Worm (Caenorhabditis elegans) whole organism, mixed stage, embryonic: ENCODE measurements around the gene T19H12.3.
A peak's percentile ranks its signal among the peaks of the same experiment; 100 is the strongest.

Source experiments
- bed-3 ChIP-seq: fragments of 200-800 bp; sonication (Bioruptor generic); optimal IDR thresholded peaks from 3 replicates; lab custom pipeline; 2018; ENCODE audit warnings: mild to moderate bottlenecking, missing genetic modification characterization, moderate library complexity, missing compliant biosample characterization
- blmp-1 ChIP-seq: fragments of 150-350 bp; optimal IDR thresholded peaks from 2 replicates; lab custom pipeline; 2014; ENCODE audit warnings: missing biosample characterization, missing genetic modification characterization
- ceh-39 ChIP-seq: fragments of 150-350 bp; optimal IDR thresholded peaks from 2 replicates; lab custom pipeline; 2014; ENCODE audit warnings: missing biosample characterization, missing genetic modification characterization
- ceh-43 ChIP-seq: fragments of 200-800 bp; sonication (Bioruptor generic); optimal IDR thresholded peaks from 2 replicates; lab custom pipeline; 2018; ENCODE audit warnings: mild to moderate bottlenecking, missing genetic modification characterization, moderate library complexity, missing compliant biosample characterization
- ceh-83 ChIP-seq: fragments of 200-800 bp; sonication (Bioruptor generic); optimal IDR thresholded peaks from 2 replicates; lab custom pipeline; 2018; ENCODE audit warnings: mild to moderate bottlenecking, missing genetic modification characterization, missing compliant biosample characterization
- ces-1 ChIP-seq: fragments of 150-350 bp; optimal IDR thresholded peaks from 2 replicates; lab custom pipeline; 2014; ENCODE audit warnings: missing biosample characterization, missing genetic modification reagents, missing genetic modification characterization
- cnd-1 ChIP-seq: fragments of 200-800 bp; sonication (Bioruptor generic); optimal IDR thresholded peaks from 2 replicates; lab custom pipeline; 2018; ENCODE audit warnings: mild to moderate bottlenecking, missing genetic modification characterization, missing compliant biosample characterization
- drap-1 ChIP-seq: fragments of 200-800 bp; sonication (Bioruptor generic); optimal IDR thresholded peaks from 3 replicates; lab custom pipeline; 2018; ENCODE audit warnings: mild to moderate bottlenecking, missing genetic modification characterization, missing compliant biosample characterization
- elt-1 ChIP-seq: sonication (generic microtip); optimal IDR thresholded peaks from 2 replicates; lab custom pipeline; 2017; ENCODE audit warnings: missing genetic modification characterization, mild to moderate bottlenecking, missing compliant biosample characterization, antibody characterized with exemption, moderate library complexity, borderline replicate concordance; ENCODE audit not compliant: insufficient read depth
- elt-3 ChIP-seq: fragments of 150-350 bp; optimal IDR thresholded peaks from 2 replicates; lab custom pipeline; 2014; ENCODE audit warnings: missing biosample characterization, missing genetic modification characterization
- flh-1 ChIP-seq: fragments of 200-800 bp; sonication (Bioruptor generic); optimal IDR thresholded peaks from 2 replicates; lab custom pipeline; 2018; ENCODE audit warnings: mild to moderate bottlenecking, missing genetic modification characterization, moderate library complexity, missing compliant biosample characterization
- ham-2 ChIP-seq: fragments of 200-800 bp; sonication (Bioruptor generic); optimal IDR thresholded peaks from 2 replicates; lab custom pipeline; 2018; ENCODE audit warnings: mild to moderate bottlenecking, missing genetic modification characterization, missing compliant biosample characterization
- hlh-1 ChIP-seq: fragments of 150-350 bp; optimal IDR thresholded peaks from 2 replicates; lab custom pipeline; 2014; ENCODE audit warnings: missing biosample characterization, missing genetic modification reagents, missing genetic modification characterization
- lin-13 ChIP-seq: fragments of 150-350 bp; optimal IDR thresholded peaks from 2 replicates; lab custom pipeline; 2014; ENCODE audit warnings: missing biosample characterization, missing genetic modification characterization
- lin-32 ChIP-seq: fragments of 200-800 bp; sonication (Bioruptor generic); optimal IDR thresholded peaks from 2 replicates; lab custom pipeline; 2018; ENCODE audit warnings: mild to moderate bottlenecking, missing genetic modification characterization, missing compliant biosample characterization
- lsy-2 ChIP-seq: fragments of 150-350 bp; optimal IDR thresholded peaks from 2 replicates; lab custom pipeline; 2014; ENCODE audit warnings: missing biosample characterization, missing genetic modification characterization
- mab-5 ChIP-seq: fragments of 150-350 bp; optimal IDR thresholded peaks from 2 replicates; lab custom pipeline; 2014; ENCODE audit warnings: missing biosample characterization, missing genetic modification characterization
- nhr-12 ChIP-seq: fragments of 150-350 bp; optimal IDR thresholded peaks from 2 replicates; lab custom pipeline; 2014; ENCODE audit warnings: missing biosample characterization, missing genetic modification characterization
- nhr-2 ChIP-seq: fragments of 150-350 bp; optimal IDR thresholded peaks from 2 replicates; lab custom pipeline; 2014; ENCODE audit warnings: missing biosample characterization, missing genetic modification characterization
- nhr-237 ChIP-seq: fragments of 150-350 bp; optimal IDR thresholded peaks from 2 replicates; lab custom pipeline; 2014; ENCODE audit warnings: missing biosample characterization, missing genetic modification characterization
- nhr-28 ChIP-seq: fragments of 150-350 bp; optimal IDR thresholded peaks from 2 replicates; lab custom pipeline; 2014; ENCODE audit warnings: missing biosample characterization, missing genetic modification characterization
- nhr-76 ChIP-seq: sonication (generic microtip); optimal IDR thresholded peaks from 2 replicates; lab custom pipeline; 2017; ENCODE audit warnings: missing biosample characterization, missing genetic modification characterization
- pha-4 ChIP-seq: fragments of 150-350 bp; optimal IDR thresholded peaks from 2 replicates; lab custom pipeline; 2018; ENCODE audit warnings: missing biosample characterization, missing genetic modification reagents, missing genetic modification characterization
- sem-2 ChIP-seq: fragments of 200-800 bp; sonication (Bioruptor generic); optimal IDR thresholded peaks from 2 replicates; lab custom pipeline; 2018; ENCODE audit warnings: mild to moderate bottlenecking, missing genetic modification characterization, missing compliant biosample characterization
- snpc-4 ChIP-seq: fragments of 150-350 bp; optimal IDR thresholded peaks from 2 replicates; lab custom pipeline; 2014; ENCODE audit warnings: missing biosample characterization, missing genetic modification characterization
- sptf-1 ChIP-seq: sonication (generic microtip); optimal IDR thresholded peaks from 2 replicates; lab custom pipeline; 2017; ENCODE audit warnings: mild to moderate bottlenecking, missing genetic modification characterization, moderate library complexity, missing compliant biosample characterization
- tbx-8 ChIP-seq: fragments of 200-800 bp; sonication (Bioruptor generic); optimal IDR thresholded peaks from 2 replicates; lab custom pipeline; 2018; ENCODE audit warnings: mild to moderate bottlenecking, missing genetic modification characterization, moderate library complexity, missing compliant biosample characterization
- unc-120 ChIP-seq: sonication (generic microtip); optimal IDR thresholded peaks from 2 replicates; lab custom pipeline; 2017; ENCODE audit warnings: missing genetic modification characterization, missing compliant biosample characterization; ENCODE audit not compliant: poor library complexity, severe bottlenecking
- unc-39 ChIP-seq: fragments of 150-350 bp; optimal IDR thresholded peaks from 2 replicates; lab custom pipeline; 2014; ENCODE audit warnings: missing biosample characterization, missing genetic modification characterization
- unc-62 ChIP-seq: fragments of 150-350 bp; optimal IDR thresholded peaks from 2 replicates; lab custom pipeline; 2014; ENCODE audit warnings: missing biosample characterization, missing genetic modification reagents, missing genetic modification characterization
- zip-8 ChIP-seq: fragments of 150-350 bp; optimal IDR thresholded peaks from 2 replicates; lab custom pipeline; 2014; ENCODE audit warnings: missing biosample characterization, missing genetic modification characterization
- ztf-11 ChIP-seq: fragments of 150-350 bp; optimal IDR thresholded peaks from 2 replicates; lab custom pipeline; 2014; ENCODE audit warnings: missing biosample characterization, missing genetic modification characterization

T19H12.3 gene

ce11 chrV:4903696-4904095, 18.2 kb downstream of the T19H12.3 start, which contains the start of gene ugt-8:
ugt-8 (plus strand) TSS chrV:4903930.
- no peak for TF ChIP-seq ceh-83
- no peak for TF ChIP-seq nhr-76 (tag; lab: Kevin White, UChicago)
- TF ChIP-seq nhr-12 (tag; lab: Kevin White, UChicago) = no peak
- TF ChIP-seq ceh-43 = no peak
- TF ChIP-seq unc-120 (tag; lab: Kevin White, UChicago) = no peak
- TF ChIP-seq mab-5 (tag; lab: Kevin White, UChicago) = no peak
- TF ChIP-seq zip-8 (tag; lab: Kevin White, UChicago) = no peak
- no peak for TF ChIP-seq sem-2 (GFP tag; lab: Kevin White, UChicago)
- TF ChIP-seq hlh-1 = no peak
- TF ChIP-seq unc-62 (GFP tag; lab: Kevin White, UChicago) = no peak
- no peak for TF ChIP-seq lin-13 (tag; lab: Kevin White, UChicago)
- TF ChIP-seq nhr-2 (tag; lab: Kevin White, UChicago) = no peak
- no peak for TF ChIP-seq ces-1 (GFP tag; lab: Kevin White, UChicago)
- no peak for TF ChIP-seq unc-39
- no peak for TF ChIP-seq snpc-4 (tag; lab: Kevin White, UChicago)

- no peak for TF ChIP-seq blmp-1
- no peak for TF ChIP-seq lin-13 (tag; lab: Kevin White, UChicago)
- TF ChIP-seq bed-3 (GFP tag; lab: Kevin White, UChicago) = no peak
- no peak for TF ChIP-seq nhr-28 (tag; lab: Kevin White, UChicago)
- no peak for TF ChIP-seq ces-1 (GFP tag; lab: Kevin White, UChicago)
Observed at ce11 chrV:4905953-4906352, 20.5 kb downstream of the T19H12.3 start, which contains the start of gene ugt-14. ugt-14 (plus strand) TSS chrV:4906253.

ce11 chrV:4908591-4908990, 23.1 kb downstream of the T19H12.3 start, which contains the start of gene ugt-13:
ugt-13 (plus strand) TSS chrV:4908884.
- TF ChIP-seq nhr-2 (tag; lab: Kevin White, UChicago) = no peak
- no peak for TF ChIP-seq unc-62 (GFP tag; lab: Kevin White, UChicago)
- TF ChIP-seq sptf-1 (tag; lab: Kevin White, UChicago) = no peak
- no peak for TF ChIP-seq nhr-12 (tag; lab: Kevin White, UChicago)
- TF ChIP-seq mab-5 (tag; lab: Kevin White, UChicago) = no peak
- no peak for TF ChIP-seq bed-3 (GFP tag; lab: Kevin White, UChicago)
- no peak for TF ChIP-seq blmp-1
- TF ChIP-seq tbx-8 (GFP tag; lab: Kevin White, UChicago) = no peak
- no peak for TF ChIP-seq sem-2 (GFP tag; lab: Kevin White, UChicago)
- TF ChIP-seq drap-1 (GFP tag; lab: Kevin White, UChicago) = no peak
- TF ChIP-seq unc-120 (tag; lab: Kevin White, UChicago) = no peak
- TF ChIP-seq flh-1 = no peak
- TF ChIP-seq unc-39 = no peak
- TF ChIP-seq nhr-237 (tag; lab: Kevin White, UChicago) = no peak
- no peak for TF ChIP-seq lin-13 (tag; lab: Kevin White, UChicago)
- TF ChIP-seq snpc-4 (tag; lab: Kevin White, UChicago) = no peak
- TF ChIP-seq ceh-39 (tag; lab: Kevin White, UChicago) = no peak
- TF ChIP-seq elt-3 (tag; lab: Kevin White, UChicago) = no peak
- no peak for TF ChIP-seq ces-1 (GFP tag; lab: Kevin White, UChicago)
- no peak for TF ChIP-seq ceh-43

- peak; percentile 0 for TF ChIP-seq elt-1
- no peak for TF ChIP-seq ces-1 (GFP tag; lab: Kevin White, UChicago)
Observed at ce11 chrV:4912313-4912712, 26.8 kb downstream of the T19H12.3 start, which contains the start of gene H23N18.5. H23N18.5 (minus strand) TSS chrV:4912381.

ce11 chrV:4913853-4914252, 28.4 kb downstream of the T19H12.3 start:
- TF ChIP-seq nhr-2 (tag; lab: Kevin White, UChicago) (no peak), elt-1 (no peak), ham-2 (GFP tag; lab: Kevin White, UChicago) (no peak), tbx-8 (GFP tag; lab: Kevin White, UChicago) (no peak), ztf-11 (tag; lab: Kevin White, UChicago) (no peak), unc-62 (GFP tag; lab: Kevin White, UChicago) (no peak), lin-13 (tag; lab: Kevin White, UChicago) (no peak), zip-8 (tag; lab: Kevin White, UChicago) (no peak), unc-39 (no peak), ceh-83 (no peak), bed-3 (GFP tag; lab: Kevin White, UChicago) (no peak), blmp-1 (no peak), lin-32 (no peak), cnd-1 (tag; lab: Kevin White, UChicago) (no peak), lsy-2 (tag; lab: Kevin White, UChicago) (no peak), unc-120 (tag; lab: Kevin White, UChicago) (no peak), mab-5 (tag; lab: Kevin White, UChicago) (no peak), pha-4 (no peak)
